Worm (Caenorhabditis elegans) whole organism, L4 larva: ENCODE data around the gene B0334.20.
A peak's percentile ranks its signal among the peaks of the same experiment; 100 is the strongest.

Experiments used
- Y5F2A.4 ChIP-seq: fragments of 200-800 bp; sonication (Bioruptor generic); optimal IDR thresholded peaks from 2 replicates; lab custom pipeline; 2018; ENCODE audit warnings: mild to moderate bottlenecking, missing genetic modification characterization, missing compliant biosample characterization
- arid-1 ChIP-seq: fragments of 200-800 bp; sonication (Bioruptor generic); conservative IDR thresholded peaks from 2 replicates; pipeline ENCODE4 v1.3.6; 2022; ENCODE audit warnings: missing genetic modification reagents, missing genetic modification characterization, missing compliant biosample characterization
- hlh-30 ChIP-seq: sonication (generic microtip); optimal IDR thresholded peaks from 2 replicates; lab custom pipeline; 2017; ENCODE audit warnings: antibody characterized with exemption, mild to moderate bottlenecking, missing genetic modification characterization, missing compliant biosample characterization; ENCODE audit not compliant: insufficient read depth
- hmg-1.1 ChIP-seq: fragments of 200-800 bp; sonication (Bioruptor generic); IDR thresholded peaks from 2 replicates; pipeline ENCODE4 v1.3.6; 2022; ENCODE audit warnings: missing genetic modification reagents, missing genetic modification characterization, missing compliant biosample characterization
- lsy-2 ChIP-seq, 2 experiments: fragments of 150-350 bp in 1 of 2; sonication (generic microtip) in 1 of 2; optimal IDR thresholded peaks; 2 replicates each; lab custom pipeline; 2014 to 2017; ENCODE audit warnings: missing biosample characterization in 2 of 2, missing genetic modification characterization in 2 of 2
- nhr-237 ChIP-seq: sonication (generic microtip); optimal IDR thresholded peaks from 2 replicates; lab custom pipeline; 2017; ENCODE audit warnings: missing biosample characterization, missing genetic modification characterization
- snpc-4 ChIP-seq: fragments of 150-350 bp; optimal IDR thresholded peaks from 2 replicates; lab custom pipeline; 2014; ENCODE audit warnings: missing biosample characterization, missing genetic modification characterization
- unc-39 ChIP-seq: sonication (generic microtip); optimal IDR thresholded peaks from 2 replicates; lab custom pipeline; 2017; ENCODE audit warnings: missing biosample characterization, missing genetic modification characterization
- zag-1 ChIP-seq: fragments of 150-350 bp; optimal IDR thresholded peaks from 2 replicates; lab custom pipeline; 2014; ENCODE audit warnings: missing biosample characterization, missing genetic modification characterization

DNA sequence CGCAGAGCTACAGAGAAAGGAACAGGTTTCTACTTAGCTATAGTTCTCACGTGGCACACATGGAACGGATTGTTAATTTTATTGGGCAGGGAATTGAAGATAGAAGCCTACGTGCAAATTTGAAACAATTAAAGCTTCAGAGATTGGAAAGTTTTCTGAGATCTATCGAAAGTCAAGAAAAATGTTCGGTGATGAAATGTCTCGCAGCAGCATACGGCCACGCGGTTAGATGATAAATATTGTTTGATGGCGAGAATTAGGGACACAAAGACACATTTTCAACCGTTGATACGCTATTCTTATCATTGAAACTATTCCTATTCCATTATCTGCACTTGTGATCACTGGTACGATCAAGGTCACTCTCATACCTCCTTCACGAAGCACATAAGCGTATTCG is 27.7 kb downstream of the B0334.20 start:
- TF ChIP-seq unc-39 (tag; lab: Kevin White, UChicago) (no peak), zag-1 (tag; lab: Kevin White, UChicago) (no peak), hmg-1.1 (GFP tag; lab: Robert Waterston, UW) (no peak), arid-1 (GFP tag; lab: Robert Waterston, UW) (no peak), snpc-4 (tag; lab: Kevin White, UChicago) (no peak), nhr-237 (tag; lab: Kevin White, UChicago) (no peak), lsy-2 (tag; optimal IDR thresholded peaks at IDR 0.05; lab: Kevin White, UChicago) (peak in 1 of 2 experiments; percentile 56), Y5F2A.4 (GFP tag; lab: Kevin White, UChicago) (no peak), hlh-30 (peak; percentile 71)
